Fruit fly (Drosophila melanogaster): ENCODE data around the gene nAChRbeta3.

DNA sequence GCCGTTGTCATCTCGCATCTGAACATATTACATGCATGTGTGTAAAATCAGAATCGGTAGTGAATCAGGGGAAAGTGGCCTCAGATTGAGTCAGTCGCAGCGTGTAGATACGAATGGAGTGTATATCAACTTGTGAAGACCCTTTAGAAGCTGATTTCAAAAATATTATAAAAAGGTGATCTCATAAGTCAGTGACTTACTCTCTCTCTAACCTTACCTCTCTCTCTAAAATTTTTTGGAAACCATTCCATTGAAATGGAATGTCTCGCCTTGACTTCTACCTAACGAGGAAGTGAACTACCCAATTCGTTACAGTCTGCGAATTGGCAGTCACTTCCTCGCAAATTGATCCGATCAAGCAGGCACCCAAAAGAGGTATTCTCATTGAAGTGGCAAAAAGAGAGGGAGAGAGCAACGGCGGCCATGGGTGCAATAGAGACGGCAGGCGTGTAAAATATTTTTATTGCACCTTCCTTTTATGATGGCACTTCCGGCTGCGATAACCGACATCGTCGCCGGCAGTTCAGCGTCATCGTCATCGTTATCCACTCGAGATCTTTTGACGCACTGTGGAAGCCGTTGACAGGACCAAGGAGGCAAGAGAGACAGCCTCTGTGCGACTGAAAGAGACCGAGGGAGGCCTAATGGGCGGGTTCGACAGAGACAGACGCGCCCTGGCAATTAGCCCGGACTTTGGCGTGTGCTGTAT is 26.9 kb upstream of the nAChRbeta3 start:
- TF ChIP-seq ara (GFP tag; IDR thresholded peaks at IDR 0.05) (no peak), pan (optimal IDR thresholded peaks at IDR 0.05) (no peak), pan (GFP tag; optimal IDR thresholded peaks at IDR 0.05 in 1 of 2, IDR thresholded peaks at IDR 0.05 in 1 of 2) (no peak), Blimp-1 (GFP tag; optimal IDR thresholded peaks at IDR 0.05) (no peak), E2f1 (GFP tag; IDR thresholded peaks at IDR 0.05) (no peak), Awh (GFP tag; IDR thresholded peaks at IDR 0.05) (no peak)

All from whole organism, embryonic.